Fruit fly (Drosophila melanogaster) S2 (cell line): ENCODE data around the gene CG10413.

ENCODE experiments used
- CG8478 ChIP-seq: fragments of >200 bp; optimal IDR thresholded peaks from 2 replicates; lab custom pipeline; 2018
- CTCF ChIP-seq, 2 experiments: fragments of >200 bp; optimal IDR thresholded peaks; 2 replicates each; lab custom pipeline; 2018

DNA sequence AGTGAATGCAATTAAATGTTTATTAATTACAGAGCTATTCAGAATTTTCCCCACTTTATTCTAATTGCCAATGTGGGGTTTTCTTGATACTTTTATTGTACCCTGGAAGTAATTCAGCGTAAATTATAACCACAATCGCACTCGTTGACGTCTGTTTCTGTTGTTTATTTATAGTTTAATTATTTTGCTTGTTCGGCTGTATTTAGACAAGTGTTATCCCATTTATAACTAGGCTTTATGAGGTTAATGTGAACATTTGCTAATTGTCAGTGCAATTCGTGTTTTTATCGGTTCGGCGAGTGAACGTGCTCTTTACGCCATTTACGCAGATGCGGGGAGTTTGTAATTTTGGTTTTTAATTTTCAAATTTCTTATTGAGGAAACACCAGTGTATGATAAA lies 20.0 kb upstream of the CG10413 start:
- TF ChIP-seq CG8478 (no peak), CTCF (optimal IDR thresholded peaks at IDR 0.05; lab: Kevin White, UChicago) (no peak)
